Fruit fly (Drosophila melanogaster): ENCODE results near the gene CG8774.

CG8774 gene

dm6 chr3R:13334007-13334406 is 35.4 kb downstream of the CG8774 start, which contains the start of gene PK2-R2:
Gene PK2-R2 (minus strand): TSS chr3R:13334166.
- no peak for TF ChIP-seq ey (GFP tag; optimal IDR thresholded peaks at IDR 0.05)
- TF ChIP-seq Hr83 (GFP tag; optimal IDR thresholded peaks at IDR 0.05; ENCODE audit: poor library complexity, severe bottlenecking): no peak
- no peak for TF ChIP-seq CrebA (GFP tag; optimal IDR thresholded peaks at IDR 0.05; ENCODE audit: borderline replicate concordance)
- TF ChIP-seq dl (GFP tag; optimal IDR thresholded peaks at IDR 0.05; ENCODE audit: insufficient read depth in 1 of 2, partially characterized antibody in 2 of 2): no peak
- TF ChIP-seq Myc (optimal IDR thresholded peaks at IDR 0.05): no peak
- TF ChIP-seq brk (GFP tag; optimal IDR thresholded peaks at IDR 0.05): no peak
- no peak for TF ChIP-seq Abd-B (GFP tag; optimal IDR thresholded peaks at IDR 0.05)
- TF ChIP-seq Dif (GFP tag; optimal IDR thresholded peaks at IDR 0.05; ENCODE audit: partially characterized antibody): no peak
- no peak for TF ChIP-seq h (GFP tag; optimal IDR thresholded peaks at IDR 0.05)
- TF ChIP-seq CG32264 (GFP tag; optimal IDR thresholded peaks at IDR 0.05): no peak
- TF ChIP-seq foxo (GFP tag; optimal IDR thresholded peaks at IDR 0.05): no peak
- no peak for TF ChIP-seq fru (GFP tag; optimal IDR thresholded peaks at IDR 0.05)

DNA sequence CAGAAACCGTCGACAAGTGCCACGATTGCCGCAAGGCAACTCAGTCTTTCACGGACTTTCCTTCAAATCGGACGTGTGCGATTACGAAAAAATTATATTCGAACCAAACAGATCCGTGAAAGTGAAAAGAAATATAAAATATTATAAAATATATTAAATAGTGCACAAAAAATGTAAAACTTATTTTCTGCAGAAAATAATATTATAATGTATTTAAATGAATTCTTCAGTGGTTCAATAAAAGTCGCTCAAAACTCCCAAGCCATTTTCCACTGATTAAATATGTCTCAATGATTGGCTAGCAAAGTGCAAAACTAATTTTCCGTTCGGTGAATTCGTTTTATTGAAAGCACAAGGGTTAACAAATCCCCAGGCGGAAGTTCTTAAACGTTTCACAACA is 39.5 kb downstream of the CG8774 start, which contains the start of gene PK2-R1:
Gene PK2-R1, plus strand, starts transcription at position 301 of the 400 bp plus-strand sequence.
- no peak for TF ChIP-seq dl (GFP tag; optimal IDR thresholded peaks at IDR 0.05; ENCODE audit: insufficient read depth in 1 of 2, partially characterized antibody in 2 of 2)
- no peak for TF ChIP-seq rgr (GFP tag; optimal IDR thresholded peaks at IDR 0.05)
- TF ChIP-seq Sp1 (GFP tag; optimal IDR thresholded peaks at IDR 0.05): no peak
- no peak for TF ChIP-seq dmrt93B (GFP tag; optimal IDR thresholded peaks at IDR 0.05)
